Worm (Caenorhabditis elegans): ENCODE data around the gene F34D10.4.

F34D10.4 gene

DNA sequence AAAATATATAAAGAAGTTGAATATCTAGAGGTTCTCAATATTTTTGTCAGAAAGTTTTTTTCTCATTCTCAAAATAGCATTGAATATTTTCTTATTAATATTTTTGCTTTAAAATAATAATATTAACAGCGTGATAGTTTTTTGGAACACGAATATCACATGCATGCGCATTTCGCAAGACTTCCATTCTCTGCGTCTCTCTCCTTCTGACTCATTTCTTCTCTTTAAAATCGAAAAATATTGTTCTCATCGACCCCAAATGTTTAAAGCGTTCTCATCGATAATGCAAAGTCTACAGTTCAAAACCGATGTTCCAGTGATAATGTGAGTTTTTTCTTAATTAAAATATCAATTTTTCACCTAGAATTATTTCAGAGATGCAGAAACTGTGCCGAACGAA is 33.0 kb upstream of the F34D10.4 start, which contains the start of gene C14B1.3:
Gene C14B1.3, plus strand, starts transcription at position 168 of the 400 bp plus-strand sequence.
- TF ChIP-seq hlh-30 (tag; optimal IDR thresholded peaks at IDR 0.05; ENCODE audit: insufficient read depth) (peak; percentile 45), unc-55 (GFP tag; optimal IDR thresholded peaks at IDR 0.05) (no peak)

DNA sequence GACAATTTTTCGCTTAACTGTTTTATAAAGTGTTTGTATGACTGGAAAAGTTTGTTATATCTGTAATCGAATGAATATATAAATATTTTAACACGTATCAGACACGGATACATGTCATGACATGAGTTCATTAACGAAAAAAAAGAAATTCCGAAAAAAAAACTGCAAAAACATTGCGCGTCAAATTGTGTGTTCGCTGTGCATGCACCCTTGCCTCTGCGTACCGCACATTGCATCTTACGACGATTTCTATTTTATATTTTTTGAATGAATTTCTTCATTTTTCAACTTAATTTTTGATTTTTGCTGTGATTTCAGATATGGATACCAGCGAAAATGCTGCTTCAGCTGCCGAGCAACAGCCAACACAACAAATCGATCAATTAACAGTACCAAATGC is 31.4 kb upstream of the F34D10.4 start, which contains the start of gene wdr-5.1:
Gene wdr-5.1, plus strand, starts transcription at position 319 of the 400 bp plus-strand sequence.
- TF ChIP-seq eyg-1 (tag; optimal IDR thresholded peaks at IDR 0.05) (no peak), pag-3 (tag; optimal IDR thresholded peaks at IDR 0.05; ENCODE audit: borderline replicate concordance) (no peak), madf-2 (tag; optimal IDR thresholded peaks at IDR 0.05) (no peak), hlh-8 (tag; optimal IDR thresholded peaks at IDR 0.05) (no peak)

DNA sequence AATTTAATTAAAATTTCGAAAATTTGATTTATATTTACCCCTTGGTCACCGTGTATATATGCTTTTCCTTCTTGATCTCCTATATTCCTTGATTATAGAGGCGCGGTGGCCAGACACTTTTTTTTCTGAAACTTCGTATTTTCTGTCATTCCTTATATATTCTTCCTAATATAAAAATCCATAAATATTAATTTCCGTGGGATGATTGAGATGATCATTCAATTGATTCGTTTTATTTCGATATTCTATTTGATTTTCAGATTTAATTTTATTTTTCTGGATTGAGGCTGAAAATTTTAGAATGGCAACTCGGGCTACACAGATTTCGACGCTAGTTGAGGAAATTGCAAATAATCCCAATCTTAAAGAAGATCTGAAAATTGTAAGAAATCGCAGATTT is 29.8 kb upstream of the F34D10.4 start, which contains the start of gene dph-1:
Gene dph-1, plus strand, starts transcription at position 301 of the 400 bp plus-strand sequence.
- TF ChIP-seq pat-9 (tag; optimal IDR thresholded peaks at IDR 0.05): no peak
- no peak for TF ChIP-seq unc-55 (GFP tag; optimal IDR thresholded peaks at IDR 0.05)
- no peak for TF ChIP-seq ceh-22 (tag; optimal IDR thresholded peaks at IDR 0.05)
- TF ChIP-seq rnt-1 (tag; optimal IDR thresholded peaks at IDR 0.05): no peak
- no peak for TF ChIP-seq pax-1 (tag; optimal IDR thresholded peaks at IDR 0.05)
- no peak for TF ChIP-seq unc-42 (tag; optimal IDR thresholded peaks at IDR 0.05)
- no peak for TF ChIP-seq hlh-13 (GFP tag; optimal IDR thresholded peaks at IDR 0.05)
- no peak for TF ChIP-seq pag-3 (tag; optimal IDR thresholded peaks at IDR 0.05; ENCODE audit: borderline replicate concordance)
- no peak for TF ChIP-seq hlh-8 (tag; optimal IDR thresholded peaks at IDR 0.05)

DNA sequence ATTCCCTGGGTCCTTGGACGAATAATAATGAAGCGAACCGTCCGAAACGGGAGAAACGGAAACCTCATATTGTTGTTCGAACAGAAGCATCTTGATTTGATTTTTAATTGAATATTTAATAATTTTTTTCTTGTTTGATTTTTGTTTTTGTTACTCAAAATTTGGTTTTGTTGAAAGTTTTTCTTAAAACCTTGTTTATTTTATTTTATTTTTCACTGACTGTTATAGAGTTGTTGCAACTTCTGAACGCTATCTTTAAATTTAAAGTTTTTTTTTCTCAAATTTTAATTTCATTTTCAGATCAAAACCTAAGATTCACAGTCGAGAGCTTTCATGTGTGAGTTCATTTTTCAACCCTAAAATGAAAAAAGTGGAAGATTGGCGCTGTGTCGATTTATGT is 27.4 kb upstream of the F34D10.4 start, which contains the start of gene alkb-8:
Gene alkb-8, plus strand, starts transcription at position 301 of the 400 bp plus-strand sequence.
- TF ChIP-seq sox-2 (GFP tag; IDR thresholded peaks at IDR 0.05) (no peak), unc-42 (tag; optimal IDR thresholded peaks at IDR 0.05) (no peak), Y22D7AL.16 (tag; optimal IDR thresholded peaks at IDR 0.05) (no peak), che-1 (tag; optimal IDR thresholded peaks at IDR 0.05) (no peak), C38D4.7 (GFP tag; optimal IDR thresholded peaks at IDR 0.05) (no peak), syd-9 (tag; optimal IDR thresholded peaks at IDR 0.05) (no peak), K02D7.2 (tag; optimal IDR thresholded peaks at IDR 0.05) (no peak), ceh-45 (GFP tag; IDR thresholded peaks at IDR 0.05) (no peak), ztf-16 (tag; optimal IDR thresholded peaks at IDR 0.05) (no peak), ets-4 (tag; optimal IDR thresholded peaks at IDR 0.05) (no peak), C08G9.2 (tag; optimal IDR thresholded peaks at IDR 0.05) (no peak), gmeb-2 (tag; optimal IDR thresholded peaks at IDR 0.05) (no peak)

DNA sequence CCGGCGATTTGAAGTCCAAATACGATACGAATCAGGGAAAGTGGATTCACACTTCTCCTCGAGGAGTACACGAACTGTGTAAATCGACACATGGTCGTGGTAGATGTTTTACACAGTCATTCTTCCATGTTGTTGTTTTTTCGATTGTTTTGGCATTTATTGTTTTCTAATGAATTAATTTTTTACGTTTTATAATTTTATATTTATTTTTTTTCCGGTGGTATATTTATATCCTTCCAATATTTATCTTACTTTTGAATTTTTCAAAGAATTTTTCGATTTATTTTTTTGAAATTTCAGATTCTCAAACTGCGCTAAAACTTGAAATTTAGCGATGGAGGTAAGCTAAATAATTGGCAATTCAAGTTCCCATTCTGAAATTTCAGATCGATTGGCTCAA is 23.2 kb upstream of the F34D10.4 start, which contains the start of gene nrde-1:
Gene nrde-1, plus strand, starts transcription at position 301 of the 400 bp plus-strand sequence.
- no peak for TF ChIP-seq C38D4.7 (GFP tag; optimal IDR thresholded peaks at IDR 0.05)

DNA sequence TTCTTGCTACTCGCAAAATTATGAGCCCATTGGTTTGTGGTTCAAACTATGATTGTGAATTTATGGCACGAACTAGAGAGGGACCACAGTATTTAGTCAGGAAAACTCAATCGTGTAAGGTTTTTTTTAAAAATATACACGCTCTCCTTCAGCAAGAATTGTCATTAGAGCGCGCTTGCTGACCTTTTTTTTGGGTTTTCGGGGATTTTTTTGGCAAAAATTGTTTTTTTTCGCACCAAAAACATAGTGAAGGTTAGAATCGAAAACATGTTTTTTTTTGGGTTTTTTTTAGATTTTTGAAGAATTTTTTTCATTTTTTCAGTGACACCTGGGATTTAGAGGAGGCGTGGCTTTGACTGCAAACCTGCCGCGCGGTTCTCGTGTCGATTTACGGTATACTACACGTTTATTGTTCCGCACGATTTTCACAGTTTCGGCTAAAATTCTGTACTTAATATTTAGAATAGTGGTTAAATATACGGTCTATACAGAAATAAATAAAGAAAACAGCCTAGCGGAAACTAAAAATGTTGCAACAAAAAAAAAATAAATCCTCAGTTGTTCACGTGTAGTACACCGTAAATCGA is 20.2 kb upstream of the F34D10.4 start:
- TF ChIP-seq lim-6 (tag; optimal IDR thresholded peaks at IDR 0.05) (no peak), tbx-2 (tag; optimal IDR thresholded peaks at IDR 0.05) (peak; percentile 16)

DNA sequence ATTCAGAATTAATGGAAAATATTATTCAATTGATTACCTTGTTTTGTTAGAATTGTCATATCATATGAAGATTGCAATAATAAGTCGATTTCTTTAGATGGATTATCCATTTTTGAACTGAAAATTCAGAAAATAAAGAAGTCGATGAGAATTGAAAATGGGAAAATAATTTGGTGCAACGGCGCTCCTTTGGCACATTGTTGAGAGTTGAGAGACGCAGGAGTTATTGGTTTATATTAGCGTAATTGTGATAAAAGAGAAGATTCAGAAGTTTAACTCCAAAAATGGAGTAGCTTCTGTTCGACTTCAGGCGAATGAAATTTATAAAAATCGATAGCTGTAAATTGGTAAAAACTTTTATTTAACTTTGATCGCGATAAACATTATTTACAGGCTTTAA is 16.8 kb upstream of the F34D10.4 start, which contains the start of gene C14B1.8:
Gene C14B1.8, minus strand, starts transcription at position 117 of the 400 bp plus-strand sequence.
- TF ChIP-seq fkh-6 (tag; optimal IDR thresholded peaks at IDR 0.05) (no peak), C38D4.7 (GFP tag; optimal IDR thresholded peaks at IDR 0.05) (no peak), dmd-4 (tag; optimal IDR thresholded peaks at IDR 0.05; ENCODE audit: borderline replicate concordance) (no peak), unc-42 (tag; optimal IDR thresholded peaks at IDR 0.05) (peak; percentile 95)

Data from whole organism, late embryonic.